Worm (Caenorhabditis elegans): Measurements from ENCODE around the gene fbxc-44.

- TF ChIP-seq unc-62 (GFP tag; optimal IDR thresholded peaks at IDR 0.05) (no peak), hlh-17 (GFP tag; optimal IDR thresholded peaks at IDR 0.05; ENCODE audit: borderline replicate concordance) (no peak), nhr-11 (tag; optimal IDR thresholded peaks at IDR 0.05) (no peak), snpc-4 (tag; optimal IDR thresholded peaks at IDR 0.05) (no peak), sox-4 (tag; optimal IDR thresholded peaks at IDR 0.05) (no peak), swsn-7 (tag; optimal IDR thresholded peaks at IDR 0.05) (no peak), lin-13 (GFP tag; optimal IDR thresholded peaks at IDR 0.05) (no peak), ceh-82 (tag; optimal IDR thresholded peaks at IDR 0.05) (no peak), lsy-2 (tag; optimal IDR thresholded peaks at IDR 0.05) (no peak), lin-39 (tag; optimal IDR thresholded peaks at IDR 0.05) (no peak), skn-1 (tag; optimal IDR thresholded peaks at IDR 0.05) (no peak)
These were observed 9.3 kb upstream of the fbxc-44 start, which contains the start of gene gpa-11 for ce11 chrII:4246897-4247296.
